Worm (Caenorhabditis elegans) whole organism, late embryonic: ENCODE measurements around the gene rhy-1.

Source experiments
- ceh-2 ChIP-seq: sonication (generic microtip); optimal IDR thresholded peaks from 2 replicates; lab custom pipeline; 2016; ENCODE audit warnings: missing genotype, missing genetic modification characterization, missing compliant biosample characterization
- nhr-11 ChIP-seq: fragments of 150-350 bp; optimal IDR thresholded peaks from 2 replicates; lab custom pipeline; 2014; ENCODE audit warnings: missing biosample characterization, missing genetic modification characterization
- rnt-1 ChIP-seq: sonication (generic microtip); optimal IDR thresholded peaks from 2 replicates; lab custom pipeline; 2016; ENCODE audit warnings: missing genetic modification characterization, missing compliant biosample characterization

DNA sequence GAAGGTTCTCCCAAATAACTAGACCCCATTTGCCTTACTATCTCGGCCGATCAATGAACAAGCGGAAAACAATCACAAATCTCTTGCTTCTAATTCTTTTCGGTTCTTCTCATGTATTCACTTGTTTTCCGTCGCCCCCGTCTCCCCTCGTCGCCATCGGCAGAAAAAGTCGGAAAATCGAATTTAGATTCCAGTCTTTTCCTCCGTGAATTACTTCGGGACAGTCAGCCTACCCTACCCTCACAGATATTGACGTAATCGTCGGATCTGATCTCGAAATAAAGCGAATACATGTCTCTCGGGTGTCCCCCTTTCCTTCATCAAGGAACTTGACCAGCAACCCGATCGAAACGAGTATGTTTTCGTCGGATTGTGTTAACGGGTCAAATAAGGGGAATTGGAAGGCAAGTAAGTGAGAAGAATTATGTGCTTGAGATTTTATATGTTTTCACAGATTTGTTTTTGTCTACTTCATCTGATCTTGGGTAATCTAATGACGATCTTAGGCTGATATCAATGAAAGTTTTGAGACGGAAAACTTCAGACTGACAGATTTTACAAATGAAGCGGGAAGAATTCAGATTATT is 29.4 kb downstream of the rhy-1 start:
- TF ChIP-seq rnt-1 (tag; lab: Kevin White, UChicago) (no peak), ceh-2 (tag; lab: Kevin White, UChicago) (no peak), nhr-11 (no peak)
